Fruit fly (Drosophila melanogaster): ENCODE data around the gene Pten.

The Pten gene

DNA sequence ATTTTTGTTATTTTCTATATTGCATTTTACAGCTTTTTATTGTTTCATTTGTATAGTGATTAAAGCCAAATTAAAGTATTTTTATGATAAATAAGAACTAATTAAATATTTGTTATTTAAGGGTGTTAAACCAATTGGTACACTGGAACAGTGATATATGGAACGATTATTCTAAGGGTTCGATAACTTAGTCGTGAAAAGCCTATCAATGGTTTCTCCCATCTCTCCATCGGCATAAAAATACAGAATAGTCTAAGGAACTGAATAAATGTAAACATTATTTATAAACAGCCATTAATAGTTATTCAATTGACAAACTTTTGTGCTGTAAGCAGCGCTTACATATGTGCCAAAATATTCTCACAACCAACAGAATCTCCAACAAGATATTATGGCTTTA, 4.3 kb upstream of the Pten start, which contains the start of gene Mob3 (continued):
- TF ChIP-seq CG42726 (GFP tag; IDR thresholded peaks at IDR 0.05; ENCODE audit: partially characterized antibody) = no peak
- peak; percentile 34; the same call in 1 of the 2 replicates for TF ChIP-seq bbx (GFP tag; IDR thresholded peaks at IDR 0.05; ENCODE audit: partially characterized antibody)
- TF ChIP-seq CG31388 (GFP tag; optimal IDR thresholded peaks at IDR 0.05) = no peak
- no peak for TF ChIP-seq CG31224 (GFP tag; IDR thresholded peaks at IDR 0.05)
- no peak for TF ChIP-seq slp2 (GFP tag; optimal IDR thresholded peaks at IDR 0.05)
- TF ChIP-seq h (optimal IDR thresholded peaks at IDR 0.05) = no peak
- TF ChIP-seq wor (GFP tag; IDR thresholded peaks at IDR 0.05) = no peak
- no peak for TF ChIP-seq CG4730 (GFP tag; IDR thresholded peaks at IDR 0.05)
- no peak for TF ChIP-seq CG13123 (GFP tag; optimal IDR thresholded peaks at IDR 0.05)
- no peak for TF ChIP-seq CG7963 (GFP tag; IDR thresholded peaks at IDR 0.05; ENCODE audit: partially characterized antibody)
- peak; percentile 65 for TF ChIP-seq CG13287 (GFP tag; IDR thresholded peaks at IDR 0.05; ENCODE audit: partially characterized antibody)
- no peak for TF ChIP-seq CG17802 (tag; optimal IDR thresholded peaks at IDR 0.05)
- no peak for TF ChIP-seq Hr51 (GFP tag; optimal IDR thresholded peaks at IDR 0.05)
- peak; percentile 55; the same call in 1 of the 4 replicates for TF ChIP-seq Dll (GFP tag; IDR thresholded peaks at IDR 0.05; ENCODE audit: partially characterized antibody)
- no peak for TF ChIP-seq ara (GFP tag; IDR thresholded peaks at IDR 0.05)
- TF ChIP-seq gfzf (GFP tag; optimal IDR thresholded peaks at IDR 0.05) = no peak
- no peak for TF ChIP-seq CG18262 (tag; optimal IDR thresholded peaks at IDR 0.05)
- TF ChIP-seq stwl (tag; optimal IDR thresholded peaks at IDR 0.05) = peak; percentile 30
- no peak for TF ChIP-seq B-H1 (GFP tag; IDR thresholded peaks at IDR 0.05)
- no peak for TF ChIP-seq Dek (tag; optimal IDR thresholded peaks at IDR 0.05)
- TF ChIP-seq aop (GFP tag; IDR thresholded peaks at IDR 0.05) = no peak
- peak; percentile 63 for TF ChIP-seq BEAF-32 (GFP tag; optimal IDR thresholded peaks at IDR 0.05)
- peak; percentile 82 for TF ChIP-seq CG1603 (tag; optimal IDR thresholded peaks at IDR 0.05)
- no peak for TF ChIP-seq CG30431 (GFP tag; optimal IDR thresholded peaks at IDR 0.05)
- TF ChIP-seq MBD-R2 (GFP tag; IDR thresholded peaks at IDR 0.05) = peak; percentile 68
- TF ChIP-seq CG12942 (GFP tag; optimal IDR thresholded peaks at IDR 0.05) = no peak
- no peak for TF ChIP-seq CG4328 (GFP tag; optimal IDR thresholded peaks at IDR 0.05)
- no peak for TF ChIP-seq CG12071 (GFP tag; optimal IDR thresholded peaks at IDR 0.05)
- TF ChIP-seq fd3F (GFP tag; optimal IDR thresholded peaks at IDR 0.05) = no peak
- TF ChIP-seq gcm2 (GFP tag; optimal IDR thresholded peaks at IDR 0.05) = no peak
- TF ChIP-seq CHES-1-like (GFP tag; optimal IDR thresholded peaks at IDR 0.05) = no peak
- TF ChIP-seq CG5180 (GFP tag; optimal IDR thresholded peaks at IDR 0.05) = no peak
- TF ChIP-seq NC2α (GFP tag; optimal IDR thresholded peaks at IDR 0.05) = no peak
- no peak for TF ChIP-seq kni (GFP tag; optimal IDR thresholded peaks at IDR 0.05)
- no peak for TF ChIP-seq ro (GFP tag; IDR thresholded peaks at IDR 0.05)
- TF ChIP-seq CG10543 (GFP tag; optimal IDR thresholded peaks at IDR 0.05) = no peak
- no peak for TF ChIP-seq otp (GFP tag; IDR thresholded peaks at IDR 0.05)
- no peak for TF ChIP-seq CG3726 (GFP tag; IDR thresholded peaks at IDR 0.05)
- no peak for TF ChIP-seq ken (GFP tag; IDR thresholded peaks at IDR 0.05)
- no peak for TF ChIP-seq CG10209 (GFP tag; optimal IDR thresholded peaks at IDR 0.05)
- TF ChIP-seq nom (GFP tag; optimal IDR thresholded peaks at IDR 0.05) = no peak
- TF ChIP-seq gro (GFP tag; optimal IDR thresholded peaks at IDR 0.05) = no peak
- no peak for TF ChIP-seq maf-S (GFP tag; optimal IDR thresholded peaks at IDR 0.05)
- no peak for TF ChIP-seq CG8290 (GFP tag; optimal IDR thresholded peaks at IDR 0.05)
- TF ChIP-seq CG8290 (tag; optimal IDR thresholded peaks at IDR 0.05) = no peak
- TF ChIP-seq CG9215 (GFP tag; IDR thresholded peaks at IDR 0.05) = no peak
- TF ChIP-seq CG3838 (GFP tag; optimal IDR thresholded peaks at IDR 0.05) = no peak
- TF ChIP-seq danr (GFP tag; IDR thresholded peaks at IDR 0.05) = no peak
- TF ChIP-seq CG4282 (GFP tag; optimal IDR thresholded peaks at IDR 0.05) = no peak
- no peak for TF ChIP-seq knrl (GFP tag; IDR thresholded peaks at IDR 0.05; ENCODE audit: partially characterized antibody)
- no peak for TF ChIP-seq croc (GFP tag; conservative IDR thresholded peaks at IDR 0.05)
- TF ChIP-seq CG17328 (GFP tag; IDR thresholded peaks at IDR 0.05) = no peak
